Worm (Caenorhabditis elegans) whole organism, L4 larva: ENCODE results near the gene cki-1.

Experiments used
- ama-1 ChIP-seq: fragments of 150-350 bp; optimal IDR thresholded peaks from 2 replicates; lab custom pipeline; 2014; ENCODE audit warnings: inconsistent platforms, mixed read lengths
- dpl-1 ChIP-seq: fragments of 150-350 bp; optimal IDR thresholded peaks from 2 replicates; lab custom pipeline; 2014; ENCODE audit warnings: missing biosample characterization, missing genetic modification reagents, missing genetic modification characterization
- lin-39 ChIP-seq: fragments of 150-350 bp; optimal IDR thresholded peaks from 2 replicates; lab custom pipeline; 2014; ENCODE audit warnings: missing biosample characterization, missing genetic modification reagents, missing genetic modification characterization

DNA sequence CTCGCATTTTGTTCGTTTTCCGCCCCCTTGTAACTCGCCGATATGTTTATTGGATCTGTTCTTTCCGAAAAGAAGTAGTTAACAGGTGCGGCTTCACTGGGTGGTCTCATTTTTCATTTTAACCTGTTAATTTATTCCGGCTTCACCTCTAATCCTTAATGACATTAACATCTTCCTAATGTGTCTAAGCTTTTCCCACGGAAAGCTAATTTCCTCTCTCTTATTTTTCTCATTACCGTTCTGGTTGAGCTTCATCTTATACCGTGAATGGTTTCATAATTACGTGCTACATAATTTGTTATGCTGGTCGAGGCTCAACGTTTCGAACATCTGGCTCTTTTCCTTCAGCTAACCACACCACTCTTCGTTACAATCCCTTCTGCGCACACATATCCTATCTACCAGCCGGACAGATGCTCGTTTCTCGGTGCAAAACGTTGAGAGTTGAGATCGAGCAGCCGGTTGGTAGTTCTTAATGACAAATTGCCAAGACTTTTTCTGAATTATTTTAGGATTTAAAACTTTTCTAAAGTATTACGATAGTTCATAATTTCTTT lies 1.6 kb upstream of the cki-1 start:
- TF ChIP-seq ama-1 (lab: Kevin White, UChicago) (no peak), dpl-1 (GFP tag; lab: Kevin White, UChicago) (no peak), lin-39 (tag; lab: Kevin White, UChicago) (no peak)
